Worm (Caenorhabditis elegans): ENCODE results near the gene adm-4.

DNA sequence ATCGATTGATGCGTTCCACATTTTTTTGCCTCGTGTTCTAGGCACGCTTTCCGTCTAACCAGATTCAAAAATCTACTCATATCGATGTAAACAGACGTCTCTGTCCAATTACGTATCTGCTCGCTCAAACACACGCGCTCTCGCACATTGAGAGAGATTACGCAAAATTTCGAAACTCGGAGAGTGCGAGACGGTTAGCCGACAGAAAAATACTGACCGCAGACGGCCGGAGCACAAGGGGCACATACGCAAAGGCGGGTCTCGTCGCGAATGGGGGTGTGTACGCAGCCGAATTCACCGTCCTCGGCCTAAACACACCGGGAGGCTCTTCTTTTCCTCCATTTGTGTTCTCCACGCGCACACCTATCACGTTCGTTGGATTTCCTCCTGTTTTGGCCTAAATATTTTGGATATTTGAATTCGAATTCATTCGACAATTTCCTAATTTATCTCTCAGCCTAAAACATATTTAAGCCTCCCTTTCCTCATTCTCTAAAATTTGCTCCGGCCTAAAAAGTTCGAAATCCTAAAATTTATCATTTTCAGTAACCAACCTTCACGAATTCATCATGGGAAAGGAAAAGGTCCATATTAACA lies 25.1 kb upstream of the adm-4 start, which contains the start of gene eef-1A.2:
- TF ChIP-seq ceh-45 (GFP tag; IDR thresholded peaks at IDR 0.05) (no peak), tbx-2 (tag; optimal IDR thresholded peaks at IDR 0.05) (peak; percentile 87), nfya-1 (tag; optimal IDR thresholded peaks at IDR 0.05) (peak; percentile 94)

Measured in whole organism, late embryonic.